Worm (Caenorhabditis elegans): Measurements from ENCODE around the gene srw-35.

Gene srw-35

ce11 chrV:16437546-16437945, 34.8 kb upstream of the srw-35 start, which contains the start of gene F26D2.15:
Gene F26D2.15, plus strand, starts transcription at chrV:16437846.
- TF ChIP-seq nfya-1 (tag; optimal IDR thresholded peaks at IDR 0.05; ENCODE audit: insufficient read depth) (no peak), nhr-25 (tag; optimal IDR thresholded peaks at IDR 0.05) (no peak), ama-1 (optimal IDR thresholded peaks at IDR 0.05) (no peak), nhr-11 (tag; optimal IDR thresholded peaks at IDR 0.05) (no peak), elt-1 (tag; optimal IDR thresholded peaks at IDR 0.05) (no peak), jun-1 (tag; optimal IDR thresholded peaks at IDR 0.05) (no peak), nhr-237 (tag; optimal IDR thresholded peaks at IDR 0.05) (no peak), daf-12 (tag; optimal IDR thresholded peaks at IDR 0.05) (no peak), fkh-2 (tag; optimal IDR thresholded peaks at IDR 0.05) (no peak), fos-1 (tag; optimal IDR thresholded peaks at IDR 0.05) (no peak)

ce11 chrV:16443626-16444025, 28.7 kb upstream of the srw-35 start, which contains the start of gene srh-141:
Gene srh-141, plus strand, starts transcription at chrV:16443926.
- no peak for TF ChIP-seq nhr-43 (tag; optimal IDR thresholded peaks at IDR 0.05; ENCODE audit: poor library complexity, severe bottlenecking)
- TF ChIP-seq fkh-2 (tag; optimal IDR thresholded peaks at IDR 0.05), result no peak

ce11 chrV:16445676-16446075, 26.6 kb upstream of the srw-35 start, which contains the start of gene T08G3.6:
Gene T08G3.6, plus strand, starts transcription at chrV:16445976.
- TF ChIP-seq nfya-1 (tag; optimal IDR thresholded peaks at IDR 0.05; ENCODE audit: insufficient read depth) (no peak), ceh-16 (tag; optimal IDR thresholded peaks at IDR 0.05) (no peak)

- TF ChIP-seq snpc-4 (tag; optimal IDR thresholded peaks at IDR 0.05), result no peak
- TF ChIP-seq aly-2 (tag; optimal IDR thresholded peaks at IDR 0.05), result no peak
- TF ChIP-seq zag-1 (tag; optimal IDR thresholded peaks at IDR 0.05), result no peak
- no peak for TF ChIP-seq eor-1 (tag; optimal IDR thresholded peaks at IDR 0.05)
- no peak for TF ChIP-seq egl-27 (tag; optimal IDR thresholded peaks at IDR 0.05)
- TF ChIP-seq elt-1 (tag; optimal IDR thresholded peaks at IDR 0.05), result no peak
- TF ChIP-seq ceh-16 (tag; optimal IDR thresholded peaks at IDR 0.05), result no peak
These were observed 26.1 kb upstream of the srw-35 start for ce11 chrV:16446191-16446590.

ce11 chrV:16447735-16448134, 24.6 kb upstream of the srw-35 start, which contains the start of gene T08G3.13:
Gene T08G3.13, plus strand, starts transcription at chrV:16448035.
- TF ChIP-seq nhr-11 (tag; optimal IDR thresholded peaks at IDR 0.05) (no peak), egl-5 (tag; optimal IDR thresholded peaks at IDR 0.05) (no peak), nhr-25 (tag; optimal IDR thresholded peaks at IDR 0.05) (no peak), zag-1 (tag; optimal IDR thresholded peaks at IDR 0.05) (no peak), ceh-82 (tag; optimal IDR thresholded peaks at IDR 0.05) (no peak), ceh-28 (tag; optimal IDR thresholded peaks at IDR 0.05) (no peak), snpc-4 (tag; optimal IDR thresholded peaks at IDR 0.05) (no peak), hmg-11 (tag; optimal IDR thresholded peaks at IDR 0.05) (no peak), elt-1 (tag; optimal IDR thresholded peaks at IDR 0.05) (no peak), nhr-12 (tag; optimal IDR thresholded peaks at IDR 0.05) (no peak), egl-27 (tag; optimal IDR thresholded peaks at IDR 0.05) (no peak), nhr-237 (tag; optimal IDR thresholded peaks at IDR 0.05) (no peak), lin-15B (tag; optimal IDR thresholded peaks at IDR 0.05) (no peak), tbx-2 (tag; optimal IDR thresholded peaks at IDR 0.05) (no peak), aly-2 (tag; optimal IDR thresholded peaks at IDR 0.05) (no peak), ztf-11 (tag; optimal IDR thresholded peaks at IDR 0.05) (no peak), nhr-28 (tag; optimal IDR thresholded peaks at IDR 0.05) (no peak), ceh-9 (tag; optimal IDR thresholded peaks at IDR 0.05) (no peak), fkh-10 (GFP tag; optimal IDR thresholded peaks at IDR 0.05) (no peak)

- no peak for TF ChIP-seq ama-1 (optimal IDR thresholded peaks at IDR 0.05)
- TF ChIP-seq ztf-4 (tag; optimal IDR thresholded peaks at IDR 0.05), result no peak
- TF ChIP-seq R02D3.7 (tag; optimal IDR thresholded peaks at IDR 0.05), result no peak
These were observed 17.2 kb upstream of the srw-35 start, which contains the start of gene str-14 for ce11 chrV:16455065-16455464. Gene str-14, minus strand, starts transcription at chrV:16455165.

ce11 chrV:16458714-16459113, 13.6 kb upstream of the srw-35 start, which contains the start of gene str-15:
Gene str-15, minus strand, starts transcription at chrV:16458814.
- TF ChIP-seq elt-1 (tag; optimal IDR thresholded peaks at IDR 0.05) (no peak), tbx-2 (tag; optimal IDR thresholded peaks at IDR 0.05) (no peak), snpc-4 (tag; optimal IDR thresholded peaks at IDR 0.05) (no peak)

Measured in whole organism, L3 larva.